Worm (Caenorhabditis elegans) whole organism, late embryonic: ENCODE measurements around the gene nhr-38.

Experiments used
- K02D7.2 ChIP-seq: sonication (generic microtip); optimal IDR thresholded peaks from 2 replicates; lab custom pipeline; 2017; ENCODE audit warnings: mild to moderate bottlenecking, missing genetic modification characterization, missing compliant biosample characterization
- T23F11.4 ChIP-seq: fragments of 200-800 bp; sonication (Bioruptor generic); optimal IDR thresholded peaks from 2 replicates; lab custom pipeline; 2018; ENCODE audit warnings: mild to moderate bottlenecking, missing genetic modification characterization, missing compliant biosample characterization
- ceh-18 ChIP-seq: sonication (generic microtip); optimal IDR thresholded peaks from 2 replicates; lab custom pipeline; 2016; ENCODE audit warnings: missing genetic modification characterization, missing compliant biosample characterization
- ceh-19 ChIP-seq: fragments of 200-800 bp; sonication (Bioruptor generic); optimal IDR thresholded peaks from 2 replicates; lab custom pipeline; 2018; ENCODE audit warnings: mild to moderate bottlenecking, missing genetic modification characterization, missing compliant biosample characterization
- ceh-31 ChIP-seq: sonication (generic microtip); optimal IDR thresholded peaks from 2 replicates; lab custom pipeline; 2016; ENCODE audit warnings: missing genetic modification characterization, missing compliant biosample characterization
- ceh-34 ChIP-seq: sonication (generic microtip); optimal IDR thresholded peaks from 2 replicates; lab custom pipeline; 2016; ENCODE audit warnings: mild to moderate bottlenecking, missing genetic modification characterization, missing compliant biosample characterization
- ceh-48 ChIP-seq: sonication (generic microtip); optimal IDR thresholded peaks from 2 replicates; lab custom pipeline; 2016; ENCODE audit warnings: missing genetic modification characterization, inconsistent platforms, missing compliant biosample characterization
- elt-4 ChIP-seq: sonication (generic microtip); optimal IDR thresholded peaks from 2 replicates; lab custom pipeline; 2016; ENCODE audit warnings: missing genetic modification characterization, missing compliant biosample characterization
- hlh-15 ChIP-seq: sonication (generic microtip); optimal IDR thresholded peaks from 2 replicates; lab custom pipeline; 2016; ENCODE audit warnings: missing genetic modification characterization, missing compliant biosample characterization
- hlh-6 ChIP-seq: sonication (generic microtip); optimal IDR thresholded peaks from 2 replicates; lab custom pipeline; 2016; ENCODE audit warnings: missing genotype, missing genetic modification characterization, missing compliant biosample characterization
- lim-6 ChIP-seq: sonication (generic microtip); optimal IDR thresholded peaks from 2 replicates; lab custom pipeline; 2016; ENCODE audit warnings: missing genetic modification characterization, missing compliant biosample characterization
- lin-11 ChIP-seq: fragments of 200-800 bp; sonication (Bioruptor generic); optimal IDR thresholded peaks from 2 replicates; lab custom pipeline; 2018; ENCODE audit warnings: mild to moderate bottlenecking, missing genetic modification characterization, missing compliant biosample characterization
- nhr-232 ChIP-seq: sonication (generic microtip); optimal IDR thresholded peaks from 2 replicates; lab custom pipeline; 2016; ENCODE audit warnings: missing genetic modification characterization, missing compliant biosample characterization
- npax-4 ChIP-seq: sonication (generic microtip); optimal IDR thresholded peaks from 2 replicates; lab custom pipeline; 2016; ENCODE audit warnings: missing genetic modification characterization, missing compliant biosample characterization
- rnt-1 ChIP-seq: sonication (generic microtip); optimal IDR thresholded peaks from 2 replicates; lab custom pipeline; 2016; ENCODE audit warnings: missing genetic modification characterization, missing compliant biosample characterization
- sox-2 ChIP-seq: fragments of 200-800 bp; sonication (Bioruptor generic); IDR thresholded peaks from 2 replicates; pipeline ENCODE4 v1.3.6; 2022; ENCODE audit warnings: missing genetic modification reagents, missing genetic modification characterization, missing compliant biosample characterization
- syd-9 ChIP-seq: sonication (generic microtip); optimal IDR thresholded peaks from 2 replicates; lab custom pipeline; 2016; ENCODE audit warnings: mild to moderate bottlenecking, missing genetic modification characterization, moderate library complexity, missing compliant biosample characterization
- tbx-7 ChIP-seq: sonication (generic microtip); optimal IDR thresholded peaks from 2 replicates; lab custom pipeline; 2016; ENCODE audit warnings: missing genotype, missing genetic modification characterization, missing compliant biosample characterization
- unc-3 ChIP-seq, 2 experiments: fragments of 200-800 bp in 1 of 2; sonication (Bioruptor generic) in 1 of 2; sonication (generic microtip) in 1 of 2; conservative IDR thresholded peaks in 1 of 2; optimal IDR thresholded peaks in 1 of 2; 2 replicates each; pipeline versions ENCODE4 v1.3.6 to Lab custom; 2016 to 2022; ENCODE audit warnings: missing compliant biosample characterization in 2 of 2, missing genetic modification characterization in 2 of 2, missing genetic modification reagents in 1 of 2

nhr-38 gene

ce11 chrIV:9761751-9762150 lies 51.8 kb downstream of the nhr-38 start:
- TF ChIP-seq ceh-19 (GFP tag; lab: Kevin White, UChicago) (no peak), rnt-1 (tag; lab: Kevin White, UChicago) (no peak), unc-3 (GFP tag; conservative IDR thresholded peaks at IDR 0.05; lab: Robert Waterston, UW) (no peak), unc-3 (tag; optimal IDR thresholded peaks at IDR 0.05; lab: Kevin White, UChicago) (no peak), ceh-31 (tag; lab: Kevin White, UChicago) (no peak), lin-11 (tag; lab: Kevin White, UChicago) (no peak), hlh-6 (no peak), nhr-232 (tag; lab: Kevin White, UChicago) (no peak), npax-4 (tag; lab: Kevin White, UChicago) (no peak), sox-2 (GFP tag; lab: Robert Waterston, UW) (no peak), ceh-48 (tag; lab: Kevin White, UChicago) (no peak), syd-9 (no peak), ceh-34 (no peak), T23F11.4 (GFP tag; lab: Kevin White, UChicago) (no peak), lim-6 (tag; lab: Kevin White, UChicago) (no peak), hlh-15 (no peak), K02D7.2 (no peak), ceh-18 (no peak), elt-4 (tag; lab: Kevin White, UChicago) (no peak), tbx-7 (tag; lab: Kevin White, UChicago) (no peak)
